Worm (Caenorhabditis elegans): ENCODE results near the gene madf-5.

Gene madf-5

ce11 chrII:14580549-14580948, 7.1 kb downstream of the madf-5 start, which contains the start of the genes nspb-8 and nspb-9:
Gene nspb-8, minus strand, starts transcription at chrII:14580649.
Gene nspb-9, plus strand, starts transcription at chrII:14580859.
- TF ChIP-seq klf-2 (GFP tag; conservative IDR thresholded peaks at IDR 0.05) (no peak), ref-1 (GFP tag; conservative IDR thresholded peaks at IDR 0.05) (no peak), med-1 (GFP tag; optimal IDR thresholded peaks at IDR 0.05; ENCODE audit: insufficient read depth) (no peak), cog-1 (tag; optimal IDR thresholded peaks at IDR 0.05) (no peak), tab-1 (GFP tag; IDR thresholded peaks at IDR 0.05) (no peak), T22C8.4 (GFP tag; IDR thresholded peaks at IDR 0.05) (no peak), ztf-23 (GFP tag; IDR thresholded peaks at IDR 0.05) (no peak), flt-1 (GFP tag; IDR thresholded peaks at IDR 0.05) (no peak), ztf-29 (GFP tag; IDR thresholded peaks at IDR 0.05) (no peak)

- TF ChIP-seq tab-1 (GFP tag; IDR thresholded peaks at IDR 0.05) (no peak), cog-1 (tag; optimal IDR thresholded peaks at IDR 0.05) (no peak), T22C8.4 (GFP tag; IDR thresholded peaks at IDR 0.05) (no peak), ztf-23 (GFP tag; IDR thresholded peaks at IDR 0.05) (no peak), med-1 (GFP tag; optimal IDR thresholded peaks at IDR 0.05; ENCODE audit: insufficient read depth) (no peak), ref-1 (GFP tag; conservative IDR thresholded peaks at IDR 0.05) (no peak), flt-1 (GFP tag; IDR thresholded peaks at IDR 0.05) (no peak), klf-2 (GFP tag; conservative IDR thresholded peaks at IDR 0.05) (no peak), ztf-29 (GFP tag; IDR thresholded peaks at IDR 0.05) (no peak)
These were observed 8.8 kb downstream of the madf-5 start, which contains the start of gene C01G12.3 for ce11 chrII:14582206-14582605. Gene C01G12.3, minus strand, starts transcription at chrII:14582306.

- no peak for TF ChIP-seq flt-1 (GFP tag; IDR thresholded peaks at IDR 0.05)
These were observed 14.0 kb downstream of the madf-5 start, which contains the start of gene C01G12.5 for ce11 chrII:14587407-14587806. Gene C01G12.5, minus strand, starts transcription at chrII:14587507.

ce11 chrII:14588162-14588561, 14.7 kb downstream of the madf-5 start, which contains the start of gene nspb-10:
Gene nspb-10, minus strand, starts transcription at chrII:14588262.
- TF ChIP-seq klf-2 (GFP tag; conservative IDR thresholded peaks at IDR 0.05): no peak

- TF ChIP-seq ref-1 (GFP tag; conservative IDR thresholded peaks at IDR 0.05): no peak
- no peak for TF ChIP-seq flt-1 (GFP tag; IDR thresholded peaks at IDR 0.05)
- TF ChIP-seq med-1 (GFP tag; optimal IDR thresholded peaks at IDR 0.05; ENCODE audit: insufficient read depth): no peak
- TF ChIP-seq cog-1 (tag; optimal IDR thresholded peaks at IDR 0.05): no peak
- no peak for TF ChIP-seq klf-2 (GFP tag; conservative IDR thresholded peaks at IDR 0.05)
- no peak for TF ChIP-seq tab-1 (GFP tag; IDR thresholded peaks at IDR 0.05)
- no peak for TF ChIP-seq ztf-23 (GFP tag; IDR thresholded peaks at IDR 0.05)
- TF ChIP-seq T22C8.4 (GFP tag; IDR thresholded peaks at IDR 0.05): no peak
- TF ChIP-seq ztf-29 (GFP tag; IDR thresholded peaks at IDR 0.05): no peak
These were observed 18.3 kb downstream of the madf-5 start, which contains the start of gene C01G12.7 for ce11 chrII:14591699-14592098. Gene C01G12.7, minus strand, starts transcription at chrII:14591893.

- TF ChIP-seq ztf-23 (GFP tag; IDR thresholded peaks at IDR 0.05) (no peak), tab-1 (GFP tag; IDR thresholded peaks at IDR 0.05) (no peak), cog-1 (tag; optimal IDR thresholded peaks at IDR 0.05) (no peak), klf-2 (GFP tag; conservative IDR thresholded peaks at IDR 0.05) (no peak), ztf-29 (GFP tag; IDR thresholded peaks at IDR 0.05) (no peak), med-1 (GFP tag; optimal IDR thresholded peaks at IDR 0.05; ENCODE audit: insufficient read depth) (no peak), ref-1 (GFP tag; conservative IDR thresholded peaks at IDR 0.05) (no peak), T22C8.4 (GFP tag; IDR thresholded peaks at IDR 0.05) (no peak), flt-1 (GFP tag; IDR thresholded peaks at IDR 0.05) (no peak)
These were observed 19.2 kb downstream of the madf-5 start for ce11 chrII:14592629-14593028.

ce11 chrII:14593281-14593680, 19.9 kb downstream of the madf-5 start, which contains the start of gene catp-4:
Gene catp-4, plus strand, starts transcription at chrII:14593581.
- no peak for TF ChIP-seq ref-1 (GFP tag; conservative IDR thresholded peaks at IDR 0.05)
- no peak for TF ChIP-seq med-1 (GFP tag; optimal IDR thresholded peaks at IDR 0.05; ENCODE audit: insufficient read depth)
- TF ChIP-seq tab-1 (GFP tag; IDR thresholded peaks at IDR 0.05): no peak
- no peak for TF ChIP-seq klf-2 (GFP tag; conservative IDR thresholded peaks at IDR 0.05)
- no peak for TF ChIP-seq flt-1 (GFP tag; IDR thresholded peaks at IDR 0.05)
- TF ChIP-seq ztf-29 (GFP tag; IDR thresholded peaks at IDR 0.05): no peak
- no peak for TF ChIP-seq ztf-23 (GFP tag; IDR thresholded peaks at IDR 0.05)
- TF ChIP-seq T22C8.4 (GFP tag; IDR thresholded peaks at IDR 0.05): no peak
- no peak for TF ChIP-seq cog-1 (tag; optimal IDR thresholded peaks at IDR 0.05)

ce11 chrII:14597788-14598187, 24.4 kb downstream of the madf-5 start:
- TF ChIP-seq ztf-29 (GFP tag; IDR thresholded peaks at IDR 0.05) (no peak), ref-1 (GFP tag; conservative IDR thresholded peaks at IDR 0.05) (no peak), med-1 (GFP tag; optimal IDR thresholded peaks at IDR 0.05; ENCODE audit: insufficient read depth) (no peak), ztf-23 (GFP tag; IDR thresholded peaks at IDR 0.05) (no peak), cog-1 (tag; optimal IDR thresholded peaks at IDR 0.05) (no peak), klf-2 (GFP tag; conservative IDR thresholded peaks at IDR 0.05) (no peak), flt-1 (GFP tag; IDR thresholded peaks at IDR 0.05) (no peak), T22C8.4 (GFP tag; IDR thresholded peaks at IDR 0.05) (no peak), tab-1 (GFP tag; IDR thresholded peaks at IDR 0.05) (no peak)

- no peak for TF ChIP-seq ztf-23 (GFP tag; IDR thresholded peaks at IDR 0.05)
- TF ChIP-seq med-1 (GFP tag; optimal IDR thresholded peaks at IDR 0.05; ENCODE audit: insufficient read depth): no peak
- no peak for TF ChIP-seq ref-1 (GFP tag; conservative IDR thresholded peaks at IDR 0.05)
- no peak for TF ChIP-seq cog-1 (tag; optimal IDR thresholded peaks at IDR 0.05)
- no peak for TF ChIP-seq T22C8.4 (GFP tag; IDR thresholded peaks at IDR 0.05)
- TF ChIP-seq tab-1 (GFP tag; IDR thresholded peaks at IDR 0.05): no peak
- no peak for TF ChIP-seq ztf-29 (GFP tag; IDR thresholded peaks at IDR 0.05)
- TF ChIP-seq flt-1 (GFP tag; IDR thresholded peaks at IDR 0.05): no peak
- no peak for TF ChIP-seq klf-2 (GFP tag; conservative IDR thresholded peaks at IDR 0.05)
These were observed 25.0 kb downstream of the madf-5 start for ce11 chrII:14598367-14598766.

ce11 chrII:14599284-14599862, 26.0 kb downstream of the madf-5 start:
- TF ChIP-seq ref-1 (GFP tag; conservative IDR thresholded peaks at IDR 0.05) (no peak), med-1 (GFP tag; optimal IDR thresholded peaks at IDR 0.05; ENCODE audit: insufficient read depth) (no peak), ztf-29 (GFP tag; IDR thresholded peaks at IDR 0.05) (no peak), flt-1 (GFP tag; IDR thresholded peaks at IDR 0.05) (no peak), klf-2 (GFP tag; conservative IDR thresholded peaks at IDR 0.05) (no peak), tab-1 (GFP tag; IDR thresholded peaks at IDR 0.05) (no peak), cog-1 (tag; optimal IDR thresholded peaks at IDR 0.05) (no peak), T22C8.4 (GFP tag; IDR thresholded peaks at IDR 0.05) (no peak), ztf-23 (GFP tag; IDR thresholded peaks at IDR 0.05) (no peak)

Data from whole organism, midembryonic.